Fruit fly (Drosophila melanogaster): ENCODE data around the gene tsh.

The tsh gene

DNA sequence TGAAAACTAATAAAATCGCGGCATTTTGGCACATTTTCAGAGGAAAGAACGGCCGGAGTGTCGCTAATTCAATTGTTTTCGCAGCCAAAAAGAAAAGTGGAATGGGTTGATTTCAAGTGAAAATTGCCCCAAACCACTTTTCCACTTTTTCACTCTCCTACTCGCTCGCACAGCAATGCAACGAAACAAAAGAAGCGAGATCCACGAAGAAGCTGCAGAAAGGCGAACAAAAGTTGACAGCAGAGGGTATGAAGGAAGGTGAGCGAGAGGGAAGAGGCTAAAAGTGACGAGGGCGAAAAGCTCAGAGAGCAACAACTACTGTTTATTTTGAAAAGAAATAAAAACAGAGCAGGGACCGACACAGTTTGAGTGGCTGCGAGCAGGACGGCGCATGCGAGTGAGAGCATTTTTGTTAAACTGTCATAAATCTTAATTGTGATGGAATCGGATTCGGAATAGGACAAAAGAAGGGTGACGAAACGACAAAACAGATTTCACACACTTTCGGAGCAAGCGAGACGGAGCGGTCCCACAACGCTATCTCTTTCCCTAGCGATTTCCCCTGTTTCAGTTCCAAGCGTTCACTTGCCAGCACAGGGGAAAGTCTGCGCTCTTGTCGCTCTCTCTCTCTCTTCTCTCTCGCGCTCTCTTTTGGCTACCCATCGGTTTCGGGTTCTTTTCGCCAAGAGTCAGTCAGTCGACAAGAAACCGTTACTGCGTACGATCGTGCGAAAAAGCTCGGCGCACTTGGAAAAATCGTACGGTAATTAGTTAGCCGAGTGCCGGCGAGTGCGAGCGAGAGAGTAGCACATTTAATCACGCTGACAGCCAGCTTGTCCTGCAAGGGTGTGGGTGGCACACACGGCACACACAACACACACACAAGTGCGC lies at the start of gene tsh:
tsh (plus strand) TSS at position 694 of the 891 bp plus-strand sequence.
- TF ChIP-seq tai (GFP tag; optimal IDR thresholded peaks at IDR 0.05), result no peak
- TF ChIP-seq h (GFP tag; optimal IDR thresholded peaks at IDR 0.05), result peak; percentile 2
- peak; percentile 65 for TF ChIP-seq psq (GFP tag; optimal IDR thresholded peaks at IDR 0.05)
- TF ChIP-seq lola (GFP tag; optimal IDR thresholded peaks at IDR 0.05), result no peak
- peak; percentile 89 for TF ChIP-seq Vsx2 (GFP tag; optimal IDR thresholded peaks at IDR 0.05; ENCODE audit: partially characterized antibody)
- no peak for TF ChIP-seq Sp1 (GFP tag; optimal IDR thresholded peaks at IDR 0.05)
- no peak for TF ChIP-seq CG32264 (GFP tag; optimal IDR thresholded peaks at IDR 0.05)
- peak; percentile 56 for TF ChIP-seq fru (GFP tag; optimal IDR thresholded peaks at IDR 0.05)
- TF ChIP-seq brk (GFP tag; optimal IDR thresholded peaks at IDR 0.05), result no peak
- no peak for TF ChIP-seq Mio (GFP tag; optimal IDR thresholded peaks at IDR 0.05)
- no peak for TF ChIP-seq jim (GFP tag; optimal IDR thresholded peaks at IDR 0.05)
- TF ChIP-seq OdsH (GFP tag; optimal IDR thresholded peaks at IDR 0.05), result no peak
- TF ChIP-seq GATAd (GFP tag; optimal IDR thresholded peaks at IDR 0.05), result no peak
- TF ChIP-seq br (GFP tag; optimal IDR thresholded peaks at IDR 0.05), result no peak
- no peak for TF ChIP-seq Myc (optimal IDR thresholded peaks at IDR 0.05)
- no peak for TF ChIP-seq ey (GFP tag; optimal IDR thresholded peaks at IDR 0.05)
- no peak for TF ChIP-seq dsf (GFP tag; optimal IDR thresholded peaks at IDR 0.05; ENCODE audit: borderline replicate concordance)
- peak; percentile 56 to 67 for TF ChIP-seq dl (GFP tag; optimal IDR thresholded peaks at IDR 0.05; ENCODE audit: insufficient read depth in 1 of 2, partially characterized antibody in 2 of 2)
- TF ChIP-seq Dif (GFP tag; optimal IDR thresholded peaks at IDR 0.05; ENCODE audit: partially characterized antibody), result peak; percentile 86
- no peak for TF ChIP-seq woc (GFP tag; optimal IDR thresholded peaks at IDR 0.05)
- no peak for TF ChIP-seq Rel (GFP tag; optimal IDR thresholded peaks at IDR 0.05)
- TF ChIP-seq Rel (tag; optimal IDR thresholded peaks at IDR 0.05), result no peak
- no peak for TF ChIP-seq Dfd (GFP tag; optimal IDR thresholded peaks at IDR 0.05)
- TF ChIP-seq foxo (GFP tag; optimal IDR thresholded peaks at IDR 0.05), result no peak
- TF ChIP-seq Jra (GFP tag; optimal IDR thresholded peaks at IDR 0.05), result no peak
- no peak for TF ChIP-seq Abd-B (GFP tag; optimal IDR thresholded peaks at IDR 0.05)
- no peak for TF ChIP-seq usp (GFP tag; optimal IDR thresholded peaks at IDR 0.05)
- TF ChIP-seq rgr (GFP tag; optimal IDR thresholded peaks at IDR 0.05), result no peak
- TF ChIP-seq CrebA (GFP tag; optimal IDR thresholded peaks at IDR 0.05; ENCODE audit: borderline replicate concordance), result peak; percentile 10
- no peak for TF ChIP-seq sage (GFP tag; optimal IDR thresholded peaks at IDR 0.05)
- no peak for TF ChIP-seq HLH106 (tag; optimal IDR thresholded peaks at IDR 0.05)
- no peak for TF ChIP-seq N (GFP tag; optimal IDR thresholded peaks at IDR 0.05)
- no peak for TF ChIP-seq dmrt93B (GFP tag; optimal IDR thresholded peaks at IDR 0.05)
- TF ChIP-seq Hnf4 (GFP tag; optimal IDR thresholded peaks at IDR 0.05), result no peak
- no peak for TF ChIP-seq pan (optimal IDR thresholded peaks at IDR 0.05)
- TF ChIP-seq CG9705 (GFP tag; optimal IDR thresholded peaks at IDR 0.05), result no peak
- TF ChIP-seq Hr78 (GFP tag; optimal IDR thresholded peaks at IDR 0.05), result no peak

DNA sequence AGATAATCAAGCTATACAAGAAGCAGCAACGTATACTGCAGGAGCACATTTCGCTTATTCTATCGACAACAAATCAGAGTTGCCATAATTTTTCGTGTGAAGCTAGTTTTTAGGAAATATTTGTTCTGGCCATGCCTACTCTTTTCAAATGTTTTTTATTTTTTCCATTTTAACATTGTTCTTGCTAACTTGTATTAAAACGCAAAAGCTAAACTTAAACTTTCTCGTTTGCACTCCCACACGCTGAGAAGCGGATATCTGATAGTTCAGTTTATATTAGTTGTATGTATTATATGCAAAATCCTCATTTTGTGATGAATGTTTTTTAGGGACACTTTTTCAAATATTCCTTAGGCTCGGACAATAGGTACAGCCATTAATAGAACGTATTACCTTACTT lies 44.4 kb upstream of the tsh start, which contains the start of gene CG11630:
CG11630 (minus strand) TSS at position 101 of the 400 bp plus-strand sequence.
- TF ChIP-seq CG9705 (GFP tag; optimal IDR thresholded peaks at IDR 0.05) (no peak), Dfd (GFP tag; optimal IDR thresholded peaks at IDR 0.05) (no peak), Myc (optimal IDR thresholded peaks at IDR 0.05) (no peak)

DNA sequence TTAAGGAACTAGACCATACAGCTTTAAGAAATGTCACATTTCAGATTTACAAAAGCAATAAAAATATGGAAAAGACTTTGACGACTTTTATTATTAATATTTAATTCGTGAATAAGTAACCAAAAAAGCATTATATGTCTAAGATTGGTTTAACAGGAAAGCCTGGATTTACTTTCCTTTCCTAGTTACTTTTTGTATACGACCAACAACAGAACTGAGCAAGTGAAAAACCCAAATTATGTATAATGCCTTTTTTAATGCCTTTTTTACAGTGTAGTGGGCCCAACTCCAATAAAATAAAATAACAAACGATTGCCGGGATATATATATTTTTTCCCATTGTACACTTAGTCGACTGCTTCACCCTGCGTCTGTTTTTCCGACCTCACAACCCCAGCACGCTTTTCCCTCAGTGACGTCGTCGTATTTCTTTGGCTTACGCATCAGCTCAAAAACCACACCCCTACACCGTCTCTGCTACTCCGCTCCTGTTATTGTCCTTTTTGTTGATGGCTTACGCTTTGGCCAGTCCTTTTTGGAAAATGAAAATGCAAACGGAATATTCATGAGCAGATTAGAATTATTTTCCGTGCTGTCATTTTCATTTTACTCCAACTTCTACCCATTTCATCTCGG lies 43.5 kb upstream of the tsh start:
- TF ChIP-seq ey (GFP tag; optimal IDR thresholded peaks at IDR 0.05) (no peak), tai (GFP tag; optimal IDR thresholded peaks at IDR 0.05) (peak; percentile 17)

Data from whole organism, wandering third instar larva.